Worm (Caenorhabditis elegans) whole organism, L2 larva: ENCODE measurements around the gene klp-12.

Experiments
- R02D3.7 ChIP-seq: fragments of 150-350 bp; optimal IDR thresholded peaks from 2 replicates; lab custom pipeline; 2014; ENCODE audit warnings: missing biosample characterization, missing genetic modification characterization
- aly-2 ChIP-seq: fragments of 150-350 bp; optimal IDR thresholded peaks from 2 replicates; lab custom pipeline; 2014; ENCODE audit warnings: missing biosample characterization, missing genetic modification characterization
- ceh-16 ChIP-seq: fragments of 150-350 bp; optimal IDR thresholded peaks from 2 replicates; lab custom pipeline; 2014; ENCODE audit warnings: missing biosample characterization, missing genetic modification characterization
- ceh-82 ChIP-seq: fragments of 150-350 bp; optimal IDR thresholded peaks from 2 replicates; lab custom pipeline; 2014; ENCODE audit warnings: missing biosample characterization, missing genetic modification characterization
- egl-27 ChIP-seq: sonication (generic microtip); optimal IDR thresholded peaks from 3 replicates; lab custom pipeline; 2017; ENCODE audit warnings: missing biosample characterization, missing genetic modification reagents, missing genetic modification characterization
- gmeb-1 ChIP-seq: fragments of 150-350 bp; optimal IDR thresholded peaks from 2 replicates; lab custom pipeline; 2014; ENCODE audit warnings: missing biosample characterization, missing genetic modification characterization
- mdl-1 ChIP-seq, 2 experiments: fragments of 150-350 bp in 1 of 2; sonication (generic microtip) in 1 of 2; optimal IDR thresholded peaks; 2 replicates each; lab custom pipeline; 2017; ENCODE audit warnings: missing biosample characterization in 2 of 2, missing genetic modification characterization in 2 of 2
- nhr-25 ChIP-seq: fragments of 150-350 bp; sonication (generic microtip); optimal IDR thresholded peaks from 3 replicates; lab custom pipeline; 2014; ENCODE audit warnings: missing biosample characterization, missing genetic modification characterization
- snpc-4 ChIP-seq: fragments of 150-350 bp; optimal IDR thresholded peaks from 2 replicates; lab custom pipeline; 2014; ENCODE audit warnings: missing biosample characterization, missing genetic modification characterization
- unc-62 ChIP-seq: fragments of 150-350 bp; optimal IDR thresholded peaks from 2 replicates; lab custom pipeline; 2014; ENCODE audit warnings: missing biosample characterization, missing genetic modification reagents, missing genetic modification characterization

DNA sequence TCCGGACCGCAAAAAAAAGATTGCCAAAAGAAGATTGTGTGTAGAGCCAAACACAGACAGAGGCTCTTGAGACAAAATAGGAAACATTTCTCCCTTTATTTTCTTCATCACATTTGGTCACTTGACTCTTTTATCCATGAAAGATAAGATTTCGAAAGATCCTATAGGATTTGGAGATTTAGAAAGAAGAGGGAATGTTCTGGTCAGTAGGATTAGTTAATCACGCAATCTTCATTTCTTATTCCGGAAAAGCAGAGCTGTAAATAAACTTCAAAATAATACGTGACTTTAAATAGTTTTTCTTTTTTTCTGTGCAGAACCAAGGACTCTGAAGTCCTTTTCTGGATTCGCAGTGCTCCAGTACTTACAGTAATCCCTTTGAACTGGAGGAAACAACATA is 12.4 kb downstream of the klp-12 start:
- TF ChIP-seq gmeb-1 (tag; lab: Kevin White, UChicago) (no peak), aly-2 (tag; lab: Kevin White, UChicago) (no peak), unc-62 (no peak), nhr-25 (no peak), ceh-82 (tag; lab: Kevin White, UChicago) (no peak), R02D3.7 (tag; lab: Kevin White, UChicago) (no peak), snpc-4 (tag; lab: Kevin White, UChicago) (no peak), mdl-1 (tag; optimal IDR thresholded peaks at IDR 0.05; lab: Kevin White, UChicago) (no peak), egl-27 (tag; lab: Kevin White, UChicago) (no peak), ceh-16 (tag; lab: Kevin White, UChicago) (no peak)
